Worm (Caenorhabditis elegans): ENCODE results near the gene ZK1320.13.
"Not testable (repeated sequence)": the region's sequence is repeated elsewhere in the genome, so short reads cannot be mapped to it uniquely, and the experiment has no call there.

ce11 chrII:9718631-9719252 lies 38.1 kb downstream of the ZK1320.13 start, which contains the start of gene Y53C12A.11:
- not testable (repeated sequence) for TF ChIP-seq flt-1 (GFP tag; IDR thresholded peaks at IDR 0.05); aly-1 (tag; optimal IDR thresholded peaks at IDR 0.05); F13C5.2 (tag; optimal IDR thresholded peaks at IDR 0.05); ama-1 (optimal IDR thresholded peaks at IDR 0.05); ceh-36 (tag; optimal IDR thresholded peaks at IDR 0.05); hmbx-1 (tag; optimal IDR thresholded peaks at IDR 0.05); pes-1 (GFP tag; IDR thresholded peaks at IDR 0.05); ceh-13 (GFP tag; optimal IDR thresholded peaks at IDR 0.05); B0310.2 (tag; optimal IDR thresholded peaks at IDR 0.05); scrt-1 (GFP tag; IDR thresholded peaks at IDR 0.05); tra-4 (tag; optimal IDR thresholded peaks at IDR 0.05); sea-1 (GFP tag; conservative IDR thresholded peaks at IDR 0.05)

Data from whole organism, early embryonic.